Fruit fly (Drosophila melanogaster) ovary, adult (tissue): Measurements from ENCODE around the gene unk.
A peak's percentile ranks its signal among the peaks of the same experiment; 100 is the strongest.

Experiments
- CG17801 ChIP-seq: fragments of 200-800 bp; optimal IDR thresholded peaks from 2 replicates; lab custom pipeline; 2019; ENCODE audit warnings: missing biosample characterization, mild to moderate bottlenecking, missing genetic modification characterization, moderate library complexity; ENCODE audit not compliant: partially characterized antibody

unk gene

dm6 chr3R:23157664-23158151 is at the start of gene unk:
unk (minus strand) TSS chr3R:23157862.
- TF ChIP-seq CG17801 (GFP tag; lab: Kevin White, UChicago): peak; percentile 39

dm6 chr3R:23207254-23207653 is 49.6 kb upstream of the unk start:
- no peak for TF ChIP-seq CG17801 (GFP tag; lab: Kevin White, UChicago)

dm6 chr3R:23203934-23204333 is 46.3 kb upstream of the unk start, which contains the start of gene fzo:
fzo (minus strand) TSS chr3R:23204034.
- TF ChIP-seq CG17801 (GFP tag; lab: Kevin White, UChicago): no peak

- TF ChIP-seq CG17801 (GFP tag; lab: Kevin White, UChicago): peak; percentile 60
These were observed 43.5 kb upstream of the unk start for dm6 chr3R:23201122-23201521.

dm6 chr3R:23195711-23196110 is 38.0 kb upstream of the unk start:
- TF ChIP-seq CG17801 (GFP tag; lab: Kevin White, UChicago): no peak

dm6 chr3R:23193400-23193799 is 35.7 kb upstream of the unk start:
- TF ChIP-seq CG17801 (GFP tag; lab: Kevin White, UChicago): no peak

- no peak for TF ChIP-seq CG17801 (GFP tag; lab: Kevin White, UChicago)
These were observed 35.3 kb upstream of the unk start for dm6 chr3R:23192984-23193383.

- peak; percentile 37 for TF ChIP-seq CG17801 (GFP tag; lab: Kevin White, UChicago)
These were observed 33.6 kb upstream of the unk start for dm6 chr3R:23191108-23191771.

- peak; percentile 94 for TF ChIP-seq CG17801 (GFP tag; lab: Kevin White, UChicago)
These were observed 32.6 kb upstream of the unk start for dm6 chr3R:23189958-23190900.

dm6 chr3R:23189143-23189957 is 31.7 kb upstream of the unk start:
- no peak for TF ChIP-seq CG17801 (GFP tag; lab: Kevin White, UChicago)

- TF ChIP-seq CG17801 (GFP tag; lab: Kevin White, UChicago): no peak
These were observed 24.2 kb upstream of the unk start for dm6 chr3R:23181714-23182337.

dm6 chr3R:23180980-23181630 is 23.4 kb upstream of the unk start:
- no peak for TF ChIP-seq CG17801 (GFP tag; lab: Kevin White, UChicago)

dm6 chr3R:23179336-23179735 is 21.7 kb upstream of the unk start:
- no peak for TF ChIP-seq CG17801 (GFP tag; lab: Kevin White, UChicago)
